Worm (Caenorhabditis elegans): ENCODE measurements around the gene alh-8.

ce11 chrII:11727438-11727837, 1.4 kb upstream of the alh-8 start:
- TF ChIP-seq ztf-4 (tag; optimal IDR thresholded peaks at IDR 0.05) (no peak), ztf-11 (tag; optimal IDR thresholded peaks at IDR 0.05) (no peak), lin-15B (tag; optimal IDR thresholded peaks at IDR 0.05) (no peak), hlh-17 (GFP tag; optimal IDR thresholded peaks at IDR 0.05; ENCODE audit: borderline replicate concordance) (no peak)
